Worm (Caenorhabditis elegans) whole organism, L4 larva: ENCODE results near the gene C24F3.2.
A peak's percentile ranks its signal among the peaks of the same experiment; 100 is the strongest.

Experiments
- D1046.2 ChIP-seq: fragments of 200-800 bp; sonication (Bioruptor generic); IDR thresholded peaks from 2 replicates; pipeline ENCODE4 v1.3.6; 2022; ENCODE audit warnings: missing genetic modification characterization, missing compliant biosample characterization
- F26F4.8 ChIP-seq: fragments of 200-800 bp; sonication (Bioruptor generic); conservative IDR thresholded peaks from 2 replicates; pipeline ENCODE4 v1.3.6; 2022; ENCODE audit warnings: missing genetic modification characterization, missing compliant biosample characterization
- F44E2.7 ChIP-seq: fragments of 200-800 bp; sonication (Bioruptor generic); IDR thresholded peaks from 2 replicates; pipeline ENCODE4 v2.1.2; 2022; ENCODE audit warnings: missing genetic modification characterization, missing compliant biosample characterization
- T20F7.1 ChIP-seq: fragments of 200-800 bp; sonication (Bioruptor generic); optimal IDR thresholded peaks from 2 replicates; lab custom pipeline; 2018; ENCODE audit warnings: mild to moderate bottlenecking, missing genetic modification characterization, missing compliant biosample characterization
- Y5F2A.4 ChIP-seq: fragments of 200-800 bp; sonication (Bioruptor generic); optimal IDR thresholded peaks from 2 replicates; lab custom pipeline; 2018; ENCODE audit warnings: mild to moderate bottlenecking, missing genetic modification characterization, missing compliant biosample characterization
- ZK337.2 ChIP-seq: fragments of 200-800 bp; sonication (Bioruptor generic); IDR thresholded peaks from 2 replicates; pipeline ENCODE4 v1.3.6; 2022; ENCODE audit warnings: missing genetic modification reagents, missing genetic modification characterization, missing compliant biosample characterization
- aha-1 ChIP-seq: fragments of 150-350 bp; peaks from one replicate; lab custom pipeline; 2014; ENCODE audit warnings: missing biosample characterization, missing genetic modification characterization
- ama-1 ChIP-seq: fragments of 150-350 bp; optimal IDR thresholded peaks from 2 replicates; lab custom pipeline; 2014; ENCODE audit warnings: inconsistent platforms, mixed read lengths
- ceh-82 ChIP-seq: sonication (generic microtip); optimal IDR thresholded peaks from 2 replicates; lab custom pipeline; 2017; ENCODE audit warnings: missing biosample characterization, missing genetic modification characterization
- daf-16 ChIP-seq, 3 experiments: sonication (generic microtip); optimal IDR thresholded peaks; 2 replicates each; lab custom pipeline; 2016 to 2017; ENCODE audit warnings: missing genetic modification characterization in 3 of 3, missing genetic modification reagents in 3 of 3, mild to moderate bottlenecking in 2 of 3, missing compliant biosample characterization in 2 of 3, missing biosample characterization in 1 of 3, moderate library complexity in 1 of 3
- dmd-6 ChIP-seq: fragments of 200-800 bp; sonication (Bioruptor generic); IDR thresholded peaks from 2 replicates; pipeline ENCODE4 v1.3.6; 2022; ENCODE audit warnings: missing genetic modification reagents, missing genetic modification characterization, missing compliant biosample characterization
- dmd-8 ChIP-seq: fragments of 200-800 bp; sonication (Bioruptor generic); IDR thresholded peaks from 2 replicates; pipeline ENCODE4 v1.3.6; 2022; ENCODE audit warnings: missing genetic modification characterization, missing compliant biosample characterization
- dmd-9 ChIP-seq: fragments of 200-800 bp; sonication (Bioruptor generic); IDR thresholded peaks from 2 replicates; pipeline ENCODE4 v1.3.6; 2022; ENCODE audit warnings: missing genetic modification reagents, missing genetic modification characterization, missing compliant biosample characterization
- fkh-10 ChIP-seq: fragments of 150-350 bp; optimal IDR thresholded peaks from 2 replicates; lab custom pipeline; 2014; ENCODE audit warnings: missing biosample characterization, missing genetic modification reagents, missing genetic modification characterization
- fos-1 ChIP-seq: fragments of 150-350 bp; optimal IDR thresholded peaks from 2 replicates; lab custom pipeline; 2014; ENCODE audit warnings: missing biosample characterization, missing genetic modification characterization
- lin-15B ChIP-seq: fragments of 150-350 bp; sonication (generic microtip); optimal IDR thresholded peaks from 3 replicates; lab custom pipeline; 2014; ENCODE audit warnings: missing biosample characterization, missing genetic modification characterization
- lin-38 ChIP-seq: fragments of 200-800 bp; sonication (Bioruptor generic); IDR thresholded peaks from 2 replicates; pipeline ENCODE4 v1.3.6; 2022; ENCODE audit warnings: missing genetic modification reagents, missing genetic modification characterization, missing compliant biosample characterization
- mes-2 ChIP-seq: sonication (generic microtip); optimal IDR thresholded peaks from 2 replicates; lab custom pipeline; 2016; ENCODE audit warnings: missing genotype, mild to moderate bottlenecking, missing genetic modification characterization, missing compliant biosample characterization; ENCODE audit not compliant: poor library complexity, severe bottlenecking
- mxl-3 ChIP-seq: fragments of 200-800 bp; sonication (Bioruptor generic); optimal IDR thresholded peaks from 2 replicates; lab custom pipeline; 2018; ENCODE audit warnings: mild to moderate bottlenecking, missing genetic modification characterization, missing compliant biosample characterization
- nhr-102 ChIP-seq: sonication (generic microtip); optimal IDR thresholded peaks from 2 replicates; lab custom pipeline; 2016; ENCODE audit warnings: mild to moderate bottlenecking, missing genetic modification characterization, moderate library complexity, missing compliant biosample characterization
- nhr-11 ChIP-seq: fragments of 150-350 bp; optimal IDR thresholded peaks from 2 replicates; lab custom pipeline; 2014; ENCODE audit warnings: missing biosample characterization, missing genetic modification characterization
- nhr-111 ChIP-seq: fragments of 200-800 bp; sonication (Bioruptor generic); optimal IDR thresholded peaks from 2 replicates; lab custom pipeline; 2018; ENCODE audit warnings: mild to moderate bottlenecking, missing genetic modification characterization, missing compliant biosample characterization
- nhr-237 ChIP-seq: sonication (generic microtip); optimal IDR thresholded peaks from 2 replicates; lab custom pipeline; 2017; ENCODE audit warnings: missing biosample characterization, missing genetic modification characterization
- nhr-28 ChIP-seq: fragments of 150-350 bp; optimal IDR thresholded peaks from 2 replicates; lab custom pipeline; 2014; ENCODE audit warnings: missing biosample characterization, missing genetic modification characterization
- nhr-41 ChIP-seq: fragments of 200-800 bp; sonication (Bioruptor generic); IDR thresholded peaks from 2 replicates; pipeline ENCODE4 v1.3.6; 2022; ENCODE audit warnings: missing genetic modification reagents, missing genetic modification characterization, missing compliant biosample characterization
- nhr-48 ChIP-seq: sonication (generic microtip); optimal IDR thresholded peaks from 2 replicates; lab custom pipeline; 2016; ENCODE audit warnings: mild to moderate bottlenecking, missing genetic modification characterization, missing compliant biosample characterization
- pha-4 ChIP-seq, 2 experiments: fragments of 150-350 bp in 1 of 2; fragments of 200-800 bp in 1 of 2; sonication (Bioruptor generic) in 1 of 2; IDR thresholded peaks in 1 of 2; optimal IDR thresholded peaks in 1 of 2; 2 replicates each; pipeline versions ENCODE4 v1.3.6 to Lab custom; 2014 to 2022; ENCODE audit warnings: missing genetic modification characterization in 2 of 2, missing genetic modification reagents in 2 of 2, missing biosample characterization in 1 of 2, missing compliant biosample characterization in 1 of 2
- rbr-2 ChIP-seq: sonication (generic microtip); optimal IDR thresholded peaks from 2 replicates; lab custom pipeline; 2016; ENCODE audit warnings: missing genotype, missing genetic modification characterization, missing compliant biosample characterization
- spr-1 ChIP-seq: sonication (generic microtip); optimal IDR thresholded peaks from 2 replicates; lab custom pipeline; 2016; ENCODE audit warnings: mild to moderate bottlenecking, missing genetic modification characterization, missing compliant biosample characterization
- unc-130 ChIP-seq: sonication (generic microtip); optimal IDR thresholded peaks from 2 replicates; lab custom pipeline; 2016; ENCODE audit warnings: missing genetic modification reagents, missing genetic modification characterization, missing compliant biosample characterization
- unc-62 ChIP-seq, 3 experiments: fragments of 150-350 bp in 1 of 3; sonication (generic microtip); optimal IDR thresholded peaks in 2 of 3; peaks in 1 of 3; 1 replicate in 1 of 3; 2 replicates in 2 of 3; lab custom pipeline; 2014 to 2017; ENCODE audit warnings: missing biosample characterization in 3 of 3, missing genetic modification characterization in 3 of 3, missing genetic modification reagents in 3 of 3, missing genotype in 1 of 3
- zfp-2 ChIP-seq: sonication (generic microtip); optimal IDR thresholded peaks from 2 replicates; lab custom pipeline; 2016; ENCODE audit warnings: mild to moderate bottlenecking, missing genetic modification characterization, missing compliant biosample characterization
- zip-11 ChIP-seq: fragments of 200-800 bp; sonication (Bioruptor generic); IDR thresholded peaks from 2 replicates; pipeline ENCODE4 v1.3.6; 2022; ENCODE audit warnings: missing genetic modification characterization, missing compliant biosample characterization
- ztf-11 ChIP-seq: fragments of 150-350 bp; optimal IDR thresholded peaks from 2 replicates; lab custom pipeline; 2014; ENCODE audit warnings: missing biosample characterization, missing genetic modification characterization

C24F3.2 gene

ce11 chrIV:10188505-10188904, 33.8 kb upstream of the C24F3.2 start:
- peak; percentile 44 for TF ChIP-seq fkh-10 (GFP tag; lab: Kevin White, UChicago)
- TF ChIP-seq rbr-2 (tag; lab: Kevin White, UChicago), result no peak

- TF ChIP-seq dmd-8 (GFP tag; lab: Robert Waterston, UW), result no peak
- TF ChIP-seq Y5F2A.4 (GFP tag; lab: Kevin White, UChicago), result no peak
- no peak for TF ChIP-seq daf-16 (GFP tag; optimal IDR thresholded peaks at IDR 0.05; lab: Kevin White, UChicago)
- no peak for TF ChIP-seq daf-16 (tag; optimal IDR thresholded peaks at IDR 0.05; lab: Kevin White, UChicago)
- no peak for TF ChIP-seq F44E2.7 (GFP tag; lab: Robert Waterston, UW)
- TF ChIP-seq T20F7.1 (GFP tag; lab: Kevin White, UChicago), result no peak
- TF ChIP-seq nhr-48, result no peak
- no peak for TF ChIP-seq nhr-41 (GFP tag; lab: Robert Waterston, UW)
- TF ChIP-seq fos-1 (tag; lab: Kevin White, UChicago), result no peak
- no peak for TF ChIP-seq D1046.2
- TF ChIP-seq ZK337.2 (GFP tag; lab: Robert Waterston, UW), result no peak
- TF ChIP-seq unc-130 (GFP tag; lab: Kevin White, UChicago), result no peak
Observed at ce11 chrIV:10190586-10190985, 31.8 kb upstream of the C24F3.2 start.

DNA sequence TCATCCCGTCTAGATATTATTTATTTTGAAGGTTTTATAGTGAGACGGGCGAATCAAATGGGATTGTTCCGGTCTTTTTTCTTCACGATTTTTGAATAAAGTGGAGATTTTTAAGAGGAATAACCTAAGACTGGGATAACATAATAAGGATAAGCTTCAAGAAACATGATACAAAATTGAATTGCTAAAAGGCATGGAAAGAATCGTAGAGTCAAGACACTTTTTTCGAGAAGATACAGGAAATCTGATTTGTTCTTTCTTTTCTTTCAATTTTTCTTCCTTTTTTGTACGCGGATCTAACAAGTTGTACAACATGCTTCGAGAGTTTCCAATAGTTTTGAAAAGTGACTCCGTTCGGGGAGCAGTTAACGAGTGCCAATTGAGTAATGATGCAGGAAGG, 30.8 kb upstream of the C24F3.2 start:
- TF ChIP-seq zfp-2 (tag; lab: Kevin White, UChicago) (no peak), nhr-11 (tag; lab: Kevin White, UChicago) (no peak), nhr-102 (tag; lab: Kevin White, UChicago) (no peak), ama-1 (lab: Kevin White, UChicago) (no peak), zip-11 (GFP tag; lab: Robert Waterston, UW) (no peak), lin-38 (GFP tag; lab: Robert Waterston, UW) (no peak), fos-1 (tag; lab: Kevin White, UChicago) (no peak), nhr-111 (GFP tag; lab: Kevin White, UChicago) (no peak), fkh-10 (GFP tag; lab: Kevin White, UChicago) (peak; percentile 55), F26F4.8 (GFP tag; lab: Robert Waterston, UW) (no peak), spr-1 (no peak), dmd-9 (GFP tag; lab: Robert Waterston, UW) (no peak), rbr-2 (tag; lab: Kevin White, UChicago) (no peak), unc-62 (GFP tag; optimal IDR thresholded peaks at IDR 0.05 in 1 of 2; lab: Kevin White, UChicago) (peak in 1 of 2 experiments; percentile 88), unc-62 (tag; optimal IDR thresholded peaks at IDR 0.05; lab: Kevin White, UChicago) (no peak)

DNA sequence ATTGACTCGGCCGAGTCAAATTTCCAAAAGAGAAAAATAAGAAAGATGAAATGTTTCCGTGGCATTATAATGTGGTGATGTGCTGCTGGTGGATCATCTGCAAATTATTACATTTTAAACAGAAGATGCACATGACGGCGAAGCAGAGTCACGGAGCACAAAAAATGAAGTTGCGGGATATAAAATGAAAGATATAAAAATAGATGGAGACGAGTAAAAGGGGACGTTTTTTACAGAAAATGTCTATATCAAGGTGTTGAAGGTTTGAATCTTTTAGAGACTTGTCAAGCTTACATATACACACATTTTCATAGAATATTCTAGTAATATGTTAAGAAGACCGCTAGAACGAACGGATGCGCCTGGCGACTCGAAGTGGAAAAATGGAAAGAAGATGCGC, 28.0 kb upstream of the C24F3.2 start, which contains the start of gene ptrg-1:
TSS of gene ptrg-1 (minus strand) at position 101 of the 400 bp plus-strand sequence.
- TF ChIP-seq aha-1 (tag; lab: Kevin White, UChicago), result peak; percentile 3
- TF ChIP-seq mxl-3, result no peak

- TF ChIP-seq pha-4 (GFP tag; IDR thresholded peaks at IDR 0.05; lab: Robert Waterston, UW) (no peak), pha-4 (tag; optimal IDR thresholded peaks at IDR 0.05; lab: Kevin White, UChicago) (peak; percentile 52), unc-130 (GFP tag; lab: Kevin White, UChicago) (peak; percentile 46), nhr-237 (tag; lab: Kevin White, UChicago) (no peak), ztf-11 (tag; lab: Kevin White, UChicago) (no peak), mes-2 (tag; lab: Kevin White, UChicago) (peak; percentile 81), nhr-28 (peak; percentile 63), ceh-82 (tag; lab: Kevin White, UChicago) (no peak), dmd-6 (GFP tag; lab: Robert Waterston, UW) (no peak), lin-15B (tag; lab: Kevin White, UChicago) (no peak)
- TF ChIP-seq, all 104 proteins: peak for 4
Observed at ce11 chrIV:10197317-10197867, 24.9 kb upstream of the C24F3.2 start, which contains the start of gene gon-4. Gene gon-4 (plus strand): TSS chrIV:10197817.
